Worm (Caenorhabditis elegans) whole organism, early embryonic: ENCODE data around the gene mtpn-1.

Source experiments
- B0310.2 ChIP-seq: sonication (generic microtip); optimal IDR thresholded peaks from 2 replicates; lab custom pipeline; 2016; ENCODE audit warnings: mild to moderate bottlenecking, missing genetic modification characterization, missing compliant biosample characterization
- aly-1 ChIP-seq: sonication (generic microtip); optimal IDR thresholded peaks from 2 replicates; lab custom pipeline; 2016; ENCODE audit warnings: missing genetic modification characterization, missing compliant biosample characterization
- ama-1 ChIP-seq: fragments of 150-350 bp; optimal IDR thresholded peaks from 2 replicates; lab custom pipeline; 2014
- ceh-13 ChIP-seq: fragments of 200-800 bp; sonication (Bioruptor generic); optimal IDR thresholded peaks from 2 replicates; lab custom pipeline; 2018; ENCODE audit warnings: mild to moderate bottlenecking, missing genetic modification characterization, missing compliant biosample characterization
- ets-7 ChIP-seq: sonication (generic microtip); optimal IDR thresholded peaks from 2 replicates; lab custom pipeline; 2016; ENCODE audit warnings: missing genotype, missing genetic modification characterization, missing compliant biosample characterization
- flt-1 ChIP-seq: fragments of 200-800 bp; sonication (Bioruptor generic); IDR thresholded peaks from 2 replicates; pipeline ENCODE4 v1.3.6; 2022; ENCODE audit warnings: missing genetic modification characterization, missing compliant biosample characterization
- hmg-4 ChIP-seq: fragments of 200-800 bp; sonication (Bioruptor generic); optimal IDR thresholded peaks from 2 replicates; lab custom pipeline; 2018; ENCODE audit warnings: mild to moderate bottlenecking, missing genetic modification characterization, missing compliant biosample characterization
- hnd-1 ChIP-seq: sonication (generic microtip); optimal IDR thresholded peaks from 2 replicates; lab custom pipeline; 2016; ENCODE audit warnings: missing genetic modification characterization, missing compliant biosample characterization
- pes-1 ChIP-seq: fragments of 200-800 bp; sonication (Bioruptor generic); IDR thresholded peaks from 2 replicates; pipeline ENCODE4 v1.3.6; 2022; ENCODE audit warnings: missing genetic modification reagents, missing genetic modification characterization, missing compliant biosample characterization
- scrt-1 ChIP-seq: fragments of 200-800 bp; sonication (Bioruptor generic); IDR thresholded peaks from 2 replicates; pipeline ENCODE4 v1.3.6; 2022; ENCODE audit warnings: missing genetic modification characterization, missing compliant biosample characterization
- sea-1 ChIP-seq: fragments of 200-800 bp; sonication (Bioruptor generic); conservative IDR thresholded peaks from 2 replicates; pipeline ENCODE4 v1.3.6; 2022; ENCODE audit warnings: missing genetic modification characterization, missing compliant biosample characterization
- tbx-11 ChIP-seq: fragments of 200-800 bp; sonication (Bioruptor generic); IDR thresholded peaks from 2 replicates; pipeline ENCODE4 v1.3.6; 2022; ENCODE audit warnings: missing genetic modification characterization, missing compliant biosample characterization
- tbx-37 ChIP-seq: fragments of 200-800 bp; sonication (Bioruptor generic); conservative IDR thresholded peaks from 2 replicates; pipeline ENCODE4 v1.3.6; 2022; ENCODE audit warnings: missing genetic modification reagents, missing genetic modification characterization, missing compliant biosample characterization
- tra-4 ChIP-seq: sonication (generic microtip); optimal IDR thresholded peaks from 2 replicates; lab custom pipeline; 2017; ENCODE audit warnings: missing genetic modification characterization, missing compliant biosample characterization

DNA sequence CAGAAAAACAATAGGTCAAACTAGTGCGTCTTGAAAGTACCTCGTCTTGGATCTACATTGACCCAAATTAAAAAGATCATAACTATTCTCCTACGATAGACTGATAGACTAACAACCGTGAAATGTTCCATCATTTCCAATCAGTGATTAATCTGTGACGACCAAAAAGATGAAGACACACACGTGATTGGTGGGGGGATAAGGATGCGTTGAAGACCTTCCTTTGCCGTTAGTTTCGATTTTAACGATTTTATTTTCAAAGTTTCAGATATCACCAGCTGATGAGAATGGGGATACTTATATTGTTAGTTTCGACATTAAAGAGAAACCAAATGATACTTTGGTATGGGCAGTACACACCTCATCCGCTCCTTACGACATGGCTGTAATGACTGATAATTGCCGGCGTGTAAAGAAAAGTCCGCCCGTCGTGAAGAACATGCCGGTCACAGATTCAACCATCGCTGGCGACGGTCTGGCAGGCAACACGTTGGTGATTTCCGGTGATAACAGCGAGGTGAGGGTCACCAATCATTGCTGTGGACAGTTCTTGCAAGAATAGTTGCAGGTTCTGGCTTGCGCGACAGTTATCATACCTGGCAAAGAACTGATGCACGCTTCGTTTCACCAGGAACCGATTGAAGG lies 20.2 kb upstream of the mtpn-1 start:
- TF ChIP-seq ama-1 (lab: Kevin White, UChicago) (no peak), B0310.2 (tag; lab: Kevin White, UChicago) (no peak), scrt-1 (GFP tag; lab: Robert Waterston, UW) (no peak), tra-4 (tag; lab: Kevin White, UChicago) (no peak), hmg-4 (GFP tag; lab: Kevin White, UChicago) (no peak), sea-1 (GFP tag; lab: Robert Waterston, UW) (no peak), pes-1 (GFP tag; lab: Robert Waterston, UW) (no peak), hnd-1 (tag; lab: Kevin White, UChicago) (no peak), tbx-37 (GFP tag; lab: Robert Waterston, UW) (no peak), ceh-13 (GFP tag; lab: Kevin White, UChicago) (no peak), ets-7 (tag; lab: Kevin White, UChicago) (no peak), flt-1 (no peak), aly-1 (no peak), tbx-11 (no peak)
